Fruit fly (Drosophila melanogaster): ENCODE results near the gene TfIIB.

TfIIB gene

DNA sequence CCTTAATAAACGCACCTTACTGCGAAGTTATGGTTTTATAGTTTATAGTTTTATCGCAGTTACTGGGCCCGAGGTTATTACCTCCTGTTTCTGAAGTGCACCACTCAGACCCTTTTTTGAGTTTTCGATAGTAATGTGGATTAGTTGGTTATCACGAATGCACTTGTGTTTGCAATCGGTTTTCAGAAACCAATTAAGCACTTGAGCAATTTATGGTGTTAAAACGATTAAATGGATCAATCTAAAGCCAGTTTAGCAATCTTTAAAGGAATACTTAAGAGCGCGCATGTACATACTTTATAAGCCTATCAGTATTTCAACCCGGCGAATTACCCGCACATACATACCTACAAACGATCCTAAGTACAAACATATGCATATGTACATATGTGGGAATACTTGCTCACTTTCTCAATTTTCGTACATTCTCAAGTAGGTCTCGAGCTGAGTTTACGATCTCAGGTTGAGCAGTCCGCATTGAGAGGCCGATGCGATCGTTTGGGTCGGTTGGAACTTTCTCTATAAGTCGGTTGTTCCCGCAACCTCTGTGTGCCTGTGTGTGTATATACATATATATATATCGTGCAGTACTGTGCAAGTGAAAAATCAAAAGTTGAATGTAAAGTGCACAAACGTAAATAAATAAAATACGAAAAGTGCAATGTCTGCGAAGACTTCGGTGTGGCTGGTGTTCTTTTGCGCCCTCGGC is 26.2 kb downstream of the TfIIB start, which contains the start of the genes LManI and LManII:
Gene LManI (minus strand): TSS at position 51 of the 709 bp plus-strand sequence.
Gene LManII (plus strand): TSS at position 468 of the 709 bp plus-strand sequence.
- no peak for TF ChIP-seq CTCF (optimal IDR thresholded peaks at IDR 0.05)

DNA sequence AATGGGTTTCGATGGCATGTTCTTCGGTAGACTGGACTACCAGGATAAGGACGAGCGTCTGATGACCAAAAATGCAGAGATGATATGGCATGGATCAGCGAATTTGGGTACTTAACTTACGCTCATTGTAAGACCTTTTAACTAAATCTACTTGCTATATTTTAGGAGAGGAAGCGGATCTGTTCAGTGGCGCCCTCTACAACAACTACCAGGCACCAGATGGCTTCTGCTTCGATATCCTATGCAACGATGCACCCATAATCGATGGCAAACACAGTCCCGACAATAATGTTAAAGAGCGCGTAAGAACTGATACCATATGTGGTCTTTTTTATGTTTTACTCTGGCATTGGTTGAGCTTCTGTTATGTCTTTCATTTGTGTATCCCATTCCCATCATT is 27.8 kb downstream of the TfIIB start:
- TF ChIP-seq CG8478 (optimal IDR thresholded peaks at IDR 0.05): no peak
- TF ChIP-seq CTCF (optimal IDR thresholded peaks at IDR 0.05): peak; percentile 81 to 83

DNA sequence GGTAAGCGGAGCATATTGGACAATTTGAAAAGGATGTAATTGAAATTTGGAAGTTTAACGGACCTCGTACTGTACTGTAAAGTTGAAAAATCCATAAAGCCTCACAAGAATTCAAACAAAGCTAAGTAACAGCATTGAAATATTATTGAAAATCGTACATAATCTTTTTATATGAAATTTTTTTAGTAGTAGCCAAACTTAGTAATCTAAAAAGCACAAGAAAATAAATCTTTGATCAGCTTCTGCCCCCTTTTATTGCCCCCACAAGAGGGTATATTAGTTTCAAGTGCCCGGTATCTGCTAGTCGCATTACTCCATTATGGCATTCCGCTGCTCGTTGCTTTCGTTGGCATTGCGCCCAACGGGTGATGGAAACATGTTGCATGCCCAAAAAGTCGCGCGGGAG is 35.7 kb downstream of the TfIIB start:
- no peak for TF ChIP-seq CTCF (optimal IDR thresholded peaks at IDR 0.05)
- no peak for TF ChIP-seq CG8478 (optimal IDR thresholded peaks at IDR 0.05)

DNA sequence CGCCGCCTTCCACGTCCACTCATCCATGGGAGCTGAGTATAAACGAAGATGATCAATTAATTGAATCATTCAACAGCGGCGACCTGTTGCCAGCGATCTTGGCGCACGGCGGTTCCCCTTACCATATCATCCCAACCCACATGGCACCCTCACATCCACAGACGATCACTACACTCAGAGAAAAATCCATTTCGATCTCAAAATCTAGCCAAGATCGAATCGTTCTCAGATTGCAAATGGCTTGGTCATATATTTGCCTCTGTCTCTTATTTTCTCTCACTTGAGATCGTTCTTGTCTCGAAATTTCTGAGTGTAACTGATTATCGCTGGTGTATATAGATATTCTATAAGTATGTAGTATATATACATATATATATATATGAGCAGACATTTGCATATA is 37.2 kb downstream of the TfIIB start:
- no peak for TF ChIP-seq CG8478 (optimal IDR thresholded peaks at IDR 0.05)
- TF ChIP-seq CTCF (optimal IDR thresholded peaks at IDR 0.05): no peak

DNA sequence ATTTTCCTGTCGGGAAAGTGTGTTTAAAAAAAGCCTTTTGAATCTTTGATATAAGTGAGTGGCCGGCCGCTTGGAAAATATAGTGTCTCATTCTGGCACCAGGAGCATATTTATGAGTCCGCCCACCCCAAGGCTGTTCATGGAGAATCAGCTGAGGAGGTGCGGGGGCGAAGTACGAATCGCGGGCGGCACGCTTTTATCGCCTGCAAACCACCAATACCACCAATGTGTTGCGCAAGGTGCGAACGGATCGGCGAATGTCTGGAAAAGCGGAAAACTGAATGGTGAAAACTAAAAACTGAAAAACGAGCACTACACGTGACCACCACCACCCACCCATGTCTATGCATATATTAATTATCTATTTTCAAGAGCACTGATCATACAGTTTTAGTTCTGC is 37.8 kb downstream of the TfIIB start:
- no peak for TF ChIP-seq CG8478 (optimal IDR thresholded peaks at IDR 0.05)
- no peak for TF ChIP-seq CTCF (optimal IDR thresholded peaks at IDR 0.05)

DNA sequence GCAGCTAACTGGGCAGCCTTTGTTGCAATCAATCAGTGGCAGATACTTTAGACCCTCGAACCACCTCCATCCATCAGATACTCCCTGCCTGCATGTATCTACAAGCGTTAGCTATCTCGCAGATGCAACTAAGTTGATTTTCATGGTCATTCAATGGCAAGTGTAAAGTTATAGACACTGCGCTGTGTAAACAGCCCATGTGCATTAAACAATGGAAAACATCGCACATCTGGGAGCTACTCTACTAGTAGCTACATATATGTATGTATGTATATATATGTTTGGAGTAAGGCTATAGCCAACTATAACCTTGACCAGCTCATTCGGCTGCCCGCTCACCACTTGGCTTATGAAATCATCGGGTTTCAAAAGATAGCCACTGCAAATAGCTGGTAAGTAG is 39.1 kb downstream of the TfIIB start:
- no peak for TF ChIP-seq CG8478 (optimal IDR thresholded peaks at IDR 0.05)
- no peak for TF ChIP-seq CTCF (optimal IDR thresholded peaks at IDR 0.05)

DNA sequence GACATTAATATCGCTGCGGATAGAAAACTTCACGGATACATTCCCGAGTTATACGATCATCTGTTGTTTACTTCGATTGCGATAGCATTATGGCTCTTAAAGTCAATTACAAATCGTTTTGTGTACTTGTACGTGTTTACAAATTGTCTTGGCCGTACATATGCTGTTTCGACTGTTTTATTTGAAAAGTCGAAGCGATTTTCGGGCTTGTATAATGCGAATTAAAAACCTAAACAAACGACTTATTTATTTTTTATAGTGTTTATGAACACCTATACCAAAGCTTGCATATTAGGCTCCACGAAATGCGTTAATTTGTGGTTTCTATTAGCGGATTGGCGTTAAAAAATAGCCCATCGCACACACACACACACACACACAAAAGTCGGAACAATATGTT is 41.1 kb downstream of the TfIIB start:
- TF ChIP-seq CTCF (optimal IDR thresholded peaks at IDR 0.05): no peak
- no peak for TF ChIP-seq CG8478 (optimal IDR thresholded peaks at IDR 0.05)

DNA sequence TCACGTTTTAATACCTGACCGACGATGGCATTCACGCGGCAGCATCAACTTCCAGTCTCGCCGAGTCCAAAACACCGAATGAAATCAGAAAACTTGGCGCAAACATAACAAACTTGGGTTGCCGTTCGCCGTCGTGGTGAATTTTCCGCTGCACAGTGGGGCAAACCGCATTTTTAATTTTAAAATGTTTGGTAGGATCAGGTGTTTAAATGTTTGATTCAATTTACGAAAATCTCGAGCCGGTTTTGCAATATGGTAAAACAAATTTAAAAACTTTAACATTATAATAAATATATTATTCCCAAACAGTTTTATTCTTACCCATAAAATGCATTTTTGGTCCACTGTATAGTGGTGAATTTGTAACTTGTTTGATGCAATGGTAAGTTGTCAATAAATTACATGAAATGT is 43.1 kb downstream of the TfIIB start, which contains the start of gene RluA-1:
Gene RluA-1 (minus strand): TSS at position 82 of the 411 bp plus-strand sequence.
- TF ChIP-seq CG8478 (optimal IDR thresholded peaks at IDR 0.05) (no peak), CTCF (optimal IDR thresholded peaks at IDR 0.05) (no peak)

DNA sequence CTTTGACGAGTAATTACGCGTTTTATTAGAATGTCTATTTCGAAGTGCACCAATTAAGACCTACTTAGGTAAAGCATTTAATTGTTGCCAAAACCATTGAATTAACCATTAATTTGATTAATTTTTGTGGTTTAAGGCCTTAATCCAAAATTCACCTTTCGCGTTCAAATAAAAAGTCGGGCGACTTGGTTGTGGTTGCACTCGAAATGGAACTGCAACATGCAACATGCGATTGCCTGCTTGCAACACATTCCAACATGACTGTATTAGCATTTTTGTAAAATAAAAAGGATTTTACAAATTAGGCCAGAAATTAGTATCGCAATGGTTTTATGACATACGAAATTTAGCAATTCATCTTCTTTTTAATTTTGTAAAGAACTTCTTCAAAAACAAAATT is 43.7 kb downstream of the TfIIB start:
- TF ChIP-seq CG8478 (optimal IDR thresholded peaks at IDR 0.05): no peak
- TF ChIP-seq CTCF (optimal IDR thresholded peaks at IDR 0.05): no peak

DNA sequence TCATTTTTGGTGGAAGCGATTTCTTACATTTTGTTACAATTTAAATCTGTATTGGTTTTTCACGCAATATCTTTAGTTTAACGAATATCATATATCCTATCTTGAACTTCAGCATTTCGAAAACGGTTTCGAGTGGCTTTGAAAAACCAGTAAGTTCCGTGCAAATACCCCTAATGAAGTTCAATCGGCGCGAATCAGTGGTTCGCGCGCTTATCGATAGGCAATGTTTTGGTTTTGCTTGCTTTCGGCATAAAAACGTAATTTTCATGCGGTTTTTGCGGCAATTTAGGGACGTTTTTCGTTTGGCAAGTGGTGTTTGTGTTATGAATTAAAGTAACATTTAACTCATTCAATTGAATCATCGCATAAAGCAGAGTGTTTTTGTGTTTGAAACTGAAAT is 45.7 kb downstream of the TfIIB start, which contains the start of gene RluA-2:
Gene RluA-2 (plus strand): TSS at position 195 of the 400 bp plus-strand sequence.
- no peak for TF ChIP-seq CTCF (optimal IDR thresholded peaks at IDR 0.05)
- TF ChIP-seq CG8478 (optimal IDR thresholded peaks at IDR 0.05): no peak

DNA sequence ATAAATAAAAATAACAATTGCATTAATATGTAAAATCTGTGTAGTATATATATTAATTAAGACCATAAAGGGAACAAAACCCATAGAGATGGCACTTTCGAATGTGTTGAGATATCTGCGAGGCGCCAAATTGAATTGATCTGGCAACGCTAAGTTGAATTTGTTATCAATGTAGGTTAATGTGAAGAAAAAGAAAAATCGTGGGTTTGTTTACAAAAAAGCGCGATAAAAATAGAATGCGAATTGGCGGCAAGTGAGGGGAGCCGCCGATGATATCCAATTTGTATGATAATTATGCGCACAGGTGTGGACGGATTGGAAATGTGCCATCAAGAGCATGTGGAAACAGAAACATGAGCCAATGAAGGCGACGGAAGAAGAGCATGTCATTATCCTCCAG is 48.7 kb downstream of the TfIIB start:
- no peak for TF ChIP-seq CG8478 (optimal IDR thresholded peaks at IDR 0.05)
- TF ChIP-seq CTCF (optimal IDR thresholded peaks at IDR 0.05): no peak

All from S2 (cell line).